Fruit fly (Drosophila melanogaster): Measurements from ENCODE around the gene CG32523.
A peak's percentile ranks its signal among the peaks of the same experiment; 100 is the strongest.

CG32523 gene

dm6 chrX:21241796-21242208, 24.1 kb downstream of the CG32523 start (continued):
- TF ChIP-seq Hmx (GFP tag; optimal IDR thresholded peaks at IDR 0.05) (no peak), Sin3A (optimal IDR thresholded peaks at IDR 0.05) (no peak), CG9797 (GFP tag; optimal IDR thresholded peaks at IDR 0.05) (no peak), Atf6 (GFP tag; IDR thresholded peaks at IDR 0.05) (no peak), wdn (GFP tag; IDR thresholded peaks at IDR 0.05) (no peak), Dek (tag; optimal IDR thresholded peaks at IDR 0.05) (no peak), Dfd (GFP tag; optimal IDR thresholded peaks at IDR 0.05) (no peak), kay (GFP tag; optimal IDR thresholded peaks at IDR 0.05) (peak; percentile 32), Aef1 (GFP tag; IDR thresholded peaks at IDR 0.05) (no peak), shn (GFP tag; optimal IDR thresholded peaks at IDR 0.05) (no peak), Ets97D (GFP tag; optimal IDR thresholded peaks at IDR 0.05) (no peak), BtbVII (GFP tag; optimal IDR thresholded peaks at IDR 0.05) (peak; percentile 18), CG10321 (GFP tag; IDR thresholded peaks at IDR 0.05) (no peak), Tbp (GFP tag; optimal IDR thresholded peaks at IDR 0.05) (no peak), az2 (GFP tag; optimal IDR thresholded peaks at IDR 0.05) (peak; percentile 15), CG10274 (GFP tag; optimal IDR thresholded peaks at IDR 0.05) (no peak), CG11504 (tag; optimal IDR thresholded peaks at IDR 0.05) (peak; percentile 67), CG16863 (GFP tag; optimal IDR thresholded peaks at IDR 0.05) (no peak), CG32772 (GFP tag; IDR thresholded peaks at IDR 0.05) (no peak), CG8359 (GFP tag; optimal IDR thresholded peaks at IDR 0.05; ENCODE audit: borderline replicate concordance) (no peak), Lpt (GFP tag; optimal IDR thresholded peaks at IDR 0.05) (no peak), CG10209 (GFP tag; optimal IDR thresholded peaks at IDR 0.05) (peak; percentile 58), fu2 (GFP tag; optimal IDR thresholded peaks at IDR 0.05) (no peak), chinmo (GFP tag; IDR thresholded peaks at IDR 0.05; ENCODE audit: partially characterized antibody) (no peak), CG2202 (tag; optimal IDR thresholded peaks at IDR 0.05) (peak; percentile 79), lov (optimal IDR thresholded peaks at IDR 0.05) (no peak), lov (GFP tag; IDR thresholded peaks at IDR 0.05) (0 out of 3 replicates have a peak, but pooled peaks have one; percentile 48), wor (GFP tag; IDR thresholded peaks at IDR 0.05) (no peak), Vsx1 (GFP tag; optimal IDR thresholded peaks at IDR 0.05) (peak; percentile 64), MTF-1 (GFP tag; optimal IDR thresholded peaks at IDR 0.05; ENCODE audit: borderline replicate concordance) (peak; percentile 60), odd (GFP tag; optimal IDR thresholded peaks at IDR 0.05) (peak; percentile 37), CG4707 (GFP tag; optimal IDR thresholded peaks at IDR 0.05) (peak; percentile 30), HmgD (GFP tag; optimal IDR thresholded peaks at IDR 0.05) (no peak), CG3065 (GFP tag; optimal IDR thresholded peaks at IDR 0.05) (no peak), CG31365 (tag; optimal IDR thresholded peaks at IDR 0.05) (no peak), bbx (GFP tag; IDR thresholded peaks at IDR 0.05; ENCODE audit: partially characterized antibody) (no peak), Optix (GFP tag; IDR thresholded peaks at IDR 0.05) (peak; percentile 59), CG16813 (GFP tag; IDR thresholded peaks at IDR 0.05; ENCODE audit: partially characterized antibody) (no peak), chn (GFP tag; optimal IDR thresholded peaks at IDR 0.05) (no peak), stc (GFP tag; IDR thresholded peaks at IDR 0.05) (peak; percentile 38; the same call in 1 of the 2 replicates), Fer3 (tag; optimal IDR thresholded peaks at IDR 0.05) (no peak), CG18011 (GFP tag; optimal IDR thresholded peaks at IDR 0.05) (peak; percentile 7), CG4328 (GFP tag; optimal IDR thresholded peaks at IDR 0.05) (no peak), Fer2 (tag; optimal IDR thresholded peaks at IDR 0.05) (no peak), CG5245 (GFP tag; optimal IDR thresholded peaks at IDR 0.05) (no peak), CG12155 (GFP tag; optimal IDR thresholded peaks at IDR 0.05) (no peak), CG3163 (GFP tag; optimal IDR thresholded peaks at IDR 0.05) (peak; percentile 13), CG7556 (GFP tag; optimal IDR thresholded peaks at IDR 0.05) (peak; percentile 73), CG10654 (GFP tag; optimal IDR thresholded peaks at IDR 0.05) (peak; percentile 30), CG30431 (GFP tag; optimal IDR thresholded peaks at IDR 0.05) (peak; percentile 34), peb (GFP tag; IDR thresholded peaks at IDR 0.05) (no peak), sob (GFP tag; IDR thresholded peaks at IDR 0.05) (0 out of 2 replicates have a peak, but pooled peaks have one; percentile 21)

All from whole organism, embryonic.